Fruit fly (Drosophila melanogaster) whole organism, embryonic: ENCODE results near the gene CG31436.

Source experiments
- Atf3 ChIP-seq: fragments of 200-800 bp; sonication (Bioruptor generic); optimal IDR thresholded peaks from 3 replicates; lab custom pipeline; 2016; ENCODE audit warnings: missing biosample characterization, missing genetic modification characterization
- B-H1 ChIP-seq: fragments of 200-800 bp; sonication (Bioruptor generic); IDR thresholded peaks from 3 replicates; pipeline ENCODE4 v1.3.6; 2022; ENCODE audit warnings: missing biosample characterization, missing genetic modification characterization
- CG10431 ChIP-seq: fragments of 200-800 bp; sonication (Bioruptor generic); optimal IDR thresholded peaks from 3 replicates; lab custom pipeline; 2018; ENCODE audit warnings: missing biosample characterization, mild to moderate bottlenecking, missing genetic modification characterization
- CG11247 ChIP-seq: fragments of 200-800 bp; sonication (Bioruptor generic); IDR thresholded peaks from 2 replicates; pipeline ENCODE4 v1.3.6; 2022; ENCODE audit warnings: missing biosample characterization, missing genetic modification characterization
- CG12769 ChIP-seq: fragments of 200-800 bp; sonication (Bioruptor generic); optimal IDR thresholded peaks from 2 replicates; lab custom pipeline; 2019; ENCODE audit warnings: missing biosample characterization, mild to moderate bottlenecking, missing genetic modification characterization, moderate library complexity
- CG15269 ChIP-seq: fragments of 200-800 bp; sonication (Bioruptor generic); optimal IDR thresholded peaks from 2 replicates; lab custom pipeline; 2018; ENCODE audit warnings: missing biosample characterization, mild to moderate bottlenecking, missing genetic modification characterization, moderate library complexity
- CG18476 ChIP-seq: fragments of 200-800 bp; sonication (Bioruptor generic); optimal IDR thresholded peaks from 2 replicates; lab custom pipeline; 2016; ENCODE audit warnings: missing biosample characterization, mild to moderate bottlenecking, missing genetic modification characterization
- CG18619 ChIP-seq: fragments of 200-800 bp; sonication (Bioruptor generic); optimal IDR thresholded peaks from 3 replicates; lab custom pipeline; 2017; ENCODE audit warnings: missing biosample characterization, mild to moderate bottlenecking, missing genetic modification characterization
- CG2129 ChIP-seq: fragments of 200-800 bp; sonication (Bioruptor generic); IDR thresholded peaks from 2 replicates; pipeline ENCODE4 v1.3.6; 2022; ENCODE audit warnings: missing biosample characterization, missing genetic modification characterization; ENCODE audit not compliant: partially characterized antibody
- CG33213 ChIP-seq: fragments of 200-800 bp; sonication (Bioruptor generic); optimal IDR thresholded peaks from 3 replicates; lab custom pipeline; 2016; ENCODE audit warnings: missing biosample characterization, missing genetic modification characterization
- CG3995 ChIP-seq: fragments of 200-800 bp; sonication (Bioruptor generic); optimal IDR thresholded peaks from 3 replicates; lab custom pipeline; 2016; ENCODE audit warnings: missing biosample characterization, missing genetic modification characterization
- CG4404 ChIP-seq: fragments of 200-800 bp; sonication (Bioruptor generic); IDR thresholded peaks from 2 replicates; pipeline ENCODE4 v1.3.6; 2022; ENCODE audit warnings: missing biosample characterization, missing genetic modification characterization
- CG4730 ChIP-seq: fragments of 200-800 bp; sonication (Bioruptor generic); IDR thresholded peaks from 2 replicates; pipeline ENCODE4 v1.3.6; 2022; ENCODE audit warnings: missing biosample characterization, missing genetic modification characterization
- CG6175 ChIP-seq: fragments of 200-800 bp; sonication (Bioruptor generic); IDR thresholded peaks from 3 replicates; pipeline ENCODE4 v1.3.6; 2022; ENCODE audit warnings: missing biosample characterization, missing genetic modification characterization
- CG6813 ChIP-seq: fragments of 200-800 bp; sonication (Bioruptor generic); optimal IDR thresholded peaks from 2 replicates; lab custom pipeline; 2017; ENCODE audit warnings: missing biosample characterization, missing genetic modification characterization, mild to moderate bottlenecking, moderate library complexity, missing genetic modification reagents
- CG9817 ChIP-seq: fragments of 200-800 bp; sonication (Bioruptor generic); optimal IDR thresholded peaks from 2 replicates; lab custom pipeline; 2018; ENCODE audit warnings: missing biosample characterization, mild to moderate bottlenecking, missing genetic modification characterization, moderate library complexity
- D19A ChIP-seq: fragments of 200-800 bp; optimal IDR thresholded peaks from 3 replicates; lab custom pipeline; 2019; ENCODE audit warnings: missing biosample characterization, mild to moderate bottlenecking, missing genetic modification characterization, moderate library complexity
- E2f1 ChIP-seq: fragments of 200-800 bp; sonication (Bioruptor generic); IDR thresholded peaks from 2 replicates; pipeline ENCODE4 v1.3.6; 2022; ENCODE audit warnings: missing biosample characterization, missing genetic modification characterization
- Fer2 ChIP-seq: fragments of 200-800 bp; sonication (Bioruptor generic); optimal IDR thresholded peaks from 2 replicates; lab custom pipeline; 2018; ENCODE audit warnings: missing biosample characterization, mild to moderate bottlenecking, missing genetic modification characterization, moderate library complexity
- HHEX ChIP-seq: fragments of 200-800 bp; sonication (Bioruptor generic); optimal IDR thresholded peaks from 3 replicates; lab custom pipeline; 2017; ENCODE audit warnings: missing biosample characterization, mild to moderate bottlenecking, missing genetic modification characterization, missing genetic modification reagents
- Hsf ChIP-seq: fragments of 200-800 bp; sonication (Bioruptor generic); optimal IDR thresholded peaks from 3 replicates; lab custom pipeline; 2016; ENCODE audit warnings: missing biosample characterization, missing genetic modification characterization
- NC2α ChIP-seq: fragments of 200-800 bp; sonication (Bioruptor generic); optimal IDR thresholded peaks from 2 replicates; lab custom pipeline; 2016; ENCODE audit warnings: missing biosample characterization, missing genetic modification characterization
- Nf-YA ChIP-seq: fragments of 200-800 bp; sonication (Bioruptor generic); IDR thresholded peaks from 2 replicates; pipeline ENCODE4 v1.3.6; 2022; ENCODE audit warnings: missing biosample characterization, missing genetic modification characterization
- Pdp1 ChIP-seq, 2 experiments: fragments of 200-800 bp; sonication (Bioruptor generic); optimal IDR thresholded peaks; 3 replicates each; lab custom pipeline; 2016; ENCODE audit warnings: missing biosample characterization in 2 of 2, missing genetic modification characterization in 2 of 2, mild to moderate bottlenecking in 1 of 2, moderate library complexity in 1 of 2
- Poxn ChIP-seq: fragments of 200-800 bp; sonication (Bioruptor generic); IDR thresholded peaks from 2 replicates; pipeline ENCODE4 v1.3.6; 2022; ENCODE audit warnings: missing biosample characterization, missing genetic modification characterization
- Ptx1 ChIP-seq: fragments of 200-800 bp; sonication (Bioruptor generic); IDR thresholded peaks from 2 replicates; pipeline ENCODE4 v1.3.6; 2022; ENCODE audit warnings: missing biosample characterization, missing genetic modification characterization
- Scr ChIP-seq: fragments of 200-800 bp; sonication (Bioruptor generic); IDR thresholded peaks from 2 replicates; pipeline ENCODE4 v1.3.6; 2022; ENCODE audit warnings: missing biosample characterization, missing genetic modification characterization; ENCODE audit not compliant: partially characterized antibody
- Sry-β ChIP-seq: fragments of 200-800 bp; sonication (Bioruptor generic); optimal IDR thresholded peaks from 2 replicates; lab custom pipeline; 2018; ENCODE audit warnings: missing biosample characterization, mild to moderate bottlenecking, missing genetic modification characterization, moderate library complexity
- Ssrp ChIP-seq: fragments of 200-800 bp; sonication (Bioruptor generic); optimal IDR thresholded peaks from 2 replicates; lab custom pipeline; 2018; ENCODE audit warnings: missing biosample characterization, mild to moderate bottlenecking, missing genetic modification characterization, moderate library complexity
- az2 ChIP-seq: fragments of 200-800 bp; sonication (Bioruptor generic); optimal IDR thresholded peaks from 3 replicates; lab custom pipeline; 2016; ENCODE audit warnings: missing biosample characterization, missing genetic modification characterization
- corto ChIP-seq: fragments of 200-800 bp; sonication (Bioruptor generic); optimal IDR thresholded peaks from 2 replicates; lab custom pipeline; 2016; ENCODE audit warnings: missing biosample characterization, mild to moderate bottlenecking, missing genetic modification characterization, moderate library complexity
- esg ChIP-seq: fragments of 200-800 bp; sonication (Bioruptor generic); conservative IDR thresholded peaks from 2 replicates; pipeline ENCODE4 v1.3.6; 2022; ENCODE audit warnings: missing biosample characterization, missing genetic modification characterization
- fu2 ChIP-seq: fragments of 200-800 bp; sonication (Bioruptor generic); optimal IDR thresholded peaks from 2 replicates; lab custom pipeline; 2016; ENCODE audit warnings: missing biosample characterization, missing genetic modification characterization
- gcm2 ChIP-seq: fragments of 200-800 bp; sonication (Bioruptor generic); optimal IDR thresholded peaks from 2 replicates; lab custom pipeline; 2016; ENCODE audit warnings: missing biosample characterization, missing genetic modification characterization
- h ChIP-seq: fragments of >200 bp; optimal IDR thresholded peaks from 2 replicates; lab custom pipeline; 2017
- ham ChIP-seq: fragments of 200-800 bp; sonication (Bioruptor generic); IDR thresholded peaks from 2 replicates; pipeline ENCODE4 v1.3.6; 2022; ENCODE audit warnings: missing biosample characterization, missing genetic modification characterization
- hkb ChIP-seq, 2 experiments: fragments of 200-800 bp in 1 of 2; fragments of >200 bp in 1 of 2; sonication (Bioruptor generic) in 1 of 2; IDR thresholded peaks in 1 of 2; optimal IDR thresholded peaks in 1 of 2; 2 replicates each; pipeline versions ENCODE4 v1.3.6 to Lab custom; 2017 to 2022; ENCODE audit warnings: missing biosample characterization in 1 of 2, missing genetic modification characterization in 1 of 2
- luna ChIP-seq: fragments of 200-800 bp; sonication (Bioruptor generic); optimal IDR thresholded peaks from 2 replicates; lab custom pipeline; 2016; ENCODE audit warnings: missing biosample characterization, missing genetic modification characterization
- mam ChIP-seq: fragments of 200-800 bp; sonication (Bioruptor generic); optimal IDR thresholded peaks from 3 replicates; lab custom pipeline; 2016; ENCODE audit warnings: missing biosample characterization, missing genetic modification characterization
- nau ChIP-seq: fragments of 200-800 bp; sonication (Bioruptor generic); optimal IDR thresholded peaks from 3 replicates; lab custom pipeline; 2017; ENCODE audit warnings: missing biosample characterization, mild to moderate bottlenecking, missing genetic modification characterization, missing genetic modification reagents
- pita ChIP-seq: fragments of 200-800 bp; sonication (Bioruptor generic); optimal IDR thresholded peaks from 2 replicates; lab custom pipeline; 2017; ENCODE audit warnings: missing biosample characterization, mild to moderate bottlenecking, missing genetic modification characterization
- ro ChIP-seq: fragments of 200-800 bp; sonication (Bioruptor generic); IDR thresholded peaks from 2 replicates; pipeline ENCODE4 v1.3.6; 2022; ENCODE audit warnings: missing biosample characterization, missing genetic modification characterization
- scrt ChIP-seq: fragments of 200-800 bp; sonication (Bioruptor generic); optimal IDR thresholded peaks from 2 replicates; lab custom pipeline; 2018; ENCODE audit warnings: missing biosample characterization, mild to moderate bottlenecking, missing genetic modification characterization, moderate library complexity
- sima ChIP-seq: fragments of 200-800 bp; sonication (Bioruptor generic); optimal IDR thresholded peaks from 2 replicates; lab custom pipeline; 2016; ENCODE audit warnings: missing biosample characterization, missing genetic modification characterization
- sna ChIP-seq: fragments of 200-800 bp; sonication (Bioruptor generic); IDR thresholded peaks from 2 replicates; pipeline ENCODE4 v1.3.6; 2022; ENCODE audit warnings: missing biosample characterization, missing genetic modification characterization; ENCODE audit not compliant: partially characterized antibody
- stc ChIP-seq: fragments of 200-800 bp; sonication (Bioruptor generic); IDR thresholded peaks from 2 replicates; pipeline ENCODE4 v1.3.6; 2022; ENCODE audit warnings: missing biosample characterization, missing genetic modification characterization
- stwl ChIP-seq: fragments of 200-800 bp; sonication (Bioruptor generic); optimal IDR thresholded peaks from 3 replicates; lab custom pipeline; 2018; ENCODE audit warnings: missing biosample characterization, mild to moderate bottlenecking, missing genetic modification characterization, moderate library complexity
- sug ChIP-seq: fragments of 200-800 bp; optimal IDR thresholded peaks from 2 replicates; lab custom pipeline; 2019; ENCODE audit warnings: missing biosample characterization, mild to moderate bottlenecking, missing genetic modification characterization, moderate library complexity
- tio ChIP-seq: fragments of 200-800 bp; sonication (Bioruptor generic); optimal IDR thresholded peaks from 2 replicates; lab custom pipeline; 2017; ENCODE audit warnings: missing biosample characterization, missing genetic modification characterization, inconsistent platforms
- zfh2 ChIP-seq: fragments of 200-800 bp; sonication (Bioruptor generic); optimal IDR thresholded peaks from 2 replicates; lab custom pipeline; 2016; ENCODE audit warnings: missing biosample characterization, missing genetic modification characterization

The CG31436 gene

DNA sequence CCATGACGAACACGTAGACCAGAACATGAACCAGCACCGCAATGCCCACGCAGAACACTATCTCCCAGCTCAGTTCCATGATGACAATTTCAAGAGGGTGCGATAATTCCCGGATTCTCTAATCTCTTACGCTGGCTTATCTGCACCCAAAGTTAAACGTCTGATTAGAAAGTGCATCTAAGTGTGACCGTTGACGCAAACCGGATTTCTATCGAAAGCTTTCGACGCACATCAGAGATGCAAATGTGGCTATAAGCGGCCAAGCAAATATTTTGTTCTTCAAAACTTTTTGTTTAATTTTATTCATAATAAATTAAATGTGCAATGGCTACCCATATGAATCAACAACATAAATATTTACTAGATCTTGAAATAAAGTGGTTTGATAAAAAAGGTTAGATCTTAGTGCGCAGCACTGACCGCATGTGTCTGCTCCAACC is 41.6 kb upstream of the CG31436 start, which contains the start of the genes Kdsr and CG11858 (continued):
- TF ChIP-seq zfh2 (GFP tag; lab: Kevin White, UChicago) = peak; percentile 71
- TF ChIP-seq gcm2 (GFP tag; lab: Kevin White, UChicago) = peak; percentile 28
- TF ChIP-seq NC2α (GFP tag; lab: Kevin White, UChicago) = no peak
- TF ChIP-seq sima = no peak
- peak; percentile 29 for TF ChIP-seq hkb (optimal IDR thresholded peaks at IDR 0.05; lab: Kevin White, UChicago)
- TF ChIP-seq hkb (GFP tag; IDR thresholded peaks at IDR 0.05; lab: Robert Waterston, UW) = peak; percentile 66
- TF ChIP-seq CG3995 (GFP tag; lab: Kevin White, UChicago) = peak; percentile 4
- peak; percentile 21 for TF ChIP-seq fu2 (GFP tag; lab: Kevin White, UChicago)
- peak; percentile 81 for TF ChIP-seq Ptx1 (GFP tag; lab: Robert Waterston, UW)
- no peak for TF ChIP-seq Nf-YA
- no peak for TF ChIP-seq ham (GFP tag; lab: Robert Waterston, UW)
- peak; percentile 68 for TF ChIP-seq CG12769 (tag; lab: Kevin White, UChicago)
- peak; percentile 71 for TF ChIP-seq CG18476 (GFP tag; lab: Kevin White, UChicago)
- TF ChIP-seq sug (tag; lab: Kevin White, UChicago) = peak; percentile 70
- TF ChIP-seq Fer2 (tag; lab: Kevin White, UChicago) = peak; percentile 21
- TF ChIP-seq sna (GFP tag; lab: Robert Waterston, UW) = no peak
- peak; percentile 57 for TF ChIP-seq Ssrp (tag; lab: Kevin White, UChicago)
- no peak for TF ChIP-seq CG2129 (GFP tag; lab: Robert Waterston, UW)
- TF ChIP-seq Scr (GFP tag; lab: Robert Waterston, UW) = peak; percentile 40
- peak; percentile 9 for TF ChIP-seq stwl (tag; lab: Kevin White, UChicago)
- TF ChIP-seq CG6813 = no peak
- TF ChIP-seq corto = no peak
- peak; percentile 25 for TF ChIP-seq CG18619 (GFP tag; lab: Kevin White, UChicago)
- peak; percentile 47; the same call in 1 of the 2 replicates for TF ChIP-seq CG4404 (GFP tag; lab: Robert Waterston, UW)
- peak; percentile 99 for TF ChIP-seq Sry-β
- TF ChIP-seq D19A = no peak
- peak; percentile 65 for TF ChIP-seq CG9817 (tag; lab: Kevin White, UChicago)
- peak; percentile 12 for TF ChIP-seq HHEX (GFP tag; lab: Kevin White, UChicago)
- TF ChIP-seq h (lab: Kevin White, UChicago) = no peak
- no peak for TF ChIP-seq tio (GFP tag; lab: Kevin White, UChicago)
- no peak for TF ChIP-seq CG15269
- no peak for TF ChIP-seq ro (GFP tag; lab: Robert Waterston, UW)
- TF ChIP-seq pita (GFP tag; lab: Kevin White, UChicago) = no peak
- peak; percentile 53 for TF ChIP-seq Atf3 (GFP tag; lab: Kevin White, UChicago)
- no peak for TF ChIP-seq Poxn (GFP tag; lab: Robert Waterston, UW)
- 0 out of 2 replicates have a peak, but pooled peaks have one; percentile 18 for TF ChIP-seq CG11247 (GFP tag; lab: Robert Waterston, UW)
- TF ChIP-seq mam (GFP tag; lab: Kevin White, UChicago) = peak; percentile 48
- TF ChIP-seq Hsf (GFP tag; lab: Kevin White, UChicago) = peak; percentile 70
- TF ChIP-seq esg = peak; percentile 36; the same call in 1 of the 2 replicates
- TF ChIP-seq CG10431 (GFP tag; lab: Kevin White, UChicago) = no peak
- no peak for TF ChIP-seq nau (GFP tag; lab: Kevin White, UChicago)
- peak; percentile 52 for TF ChIP-seq az2 (GFP tag; lab: Kevin White, UChicago)
- TF ChIP-seq luna (GFP tag; lab: Kevin White, UChicago) = peak; percentile 40
- peak; percentile 43; the same call in 2 of the 3 replicates for TF ChIP-seq B-H1 (GFP tag; lab: Robert Waterston, UW)
- TF ChIP-seq CG4730 (GFP tag; lab: Robert Waterston, UW) = peak; percentile 37; the same call in 1 of the 2 replicates
- 0 out of 2 replicates have a peak, but pooled peaks have one; percentile 10 for TF ChIP-seq stc (GFP tag; lab: Robert Waterston, UW)
- TF ChIP-seq Pdp1 (GFP tag; optimal IDR thresholded peaks at IDR 0.05; lab: Kevin White, UChicago) = peak; percentile 63 to 70
- peak; percentile 40; the same call in 1 of the 2 replicates for TF ChIP-seq E2f1 (GFP tag; lab: Robert Waterston, UW)
- TF ChIP-seq CG6175 (GFP tag; lab: Robert Waterston, UW) = no peak
- peak; percentile 33 for TF ChIP-seq scrt
- TF ChIP-seq CG33213 (GFP tag; lab: Kevin White, UChicago) = peak; percentile 51
